Fruit fly (Drosophila melanogaster): ENCODE measurements around the gene shams.

- TF ChIP-seq Clk (GFP tag; optimal IDR thresholded peaks at IDR 0.05) (no peak), CG7045 (GFP tag; optimal IDR thresholded peaks at IDR 0.05) (no peak), toe (GFP tag; optimal IDR thresholded peaks at IDR 0.05) (no peak)
These were observed 6.0 kb upstream of the shams start for dm6 chr3R:25080446-25080845.

Measured in whole organism, adult.